Fruit fly (Drosophila melanogaster): ENCODE measurements around the gene D1.

- TF ChIP-seq CTCF (optimal IDR thresholded peaks at IDR 0.05): no peak
- TF ChIP-seq CG8478 (optimal IDR thresholded peaks at IDR 0.05): no peak
These were observed 13.1 kb downstream of the D1 start for dm6 chr3R:9227330-9227729.

Data from S2 (cell line).